Fruit fly (Drosophila melanogaster): ENCODE results near the gene phu.

The phu gene

dm6 chr3R:9527907-9528842 is 33.6 kb downstream of the phu start (continued):
- peak; percentile 69 for TF ChIP-seq tx (GFP tag; optimal IDR thresholded peaks at IDR 0.05)
- peak; percentile 73 for TF ChIP-seq CG10209 (GFP tag; optimal IDR thresholded peaks at IDR 0.05)
- TF ChIP-seq HLH3B (GFP tag; IDR thresholded peaks at IDR 0.05), result peak; percentile 90
- no peak for TF ChIP-seq CG8290 (GFP tag; optimal IDR thresholded peaks at IDR 0.05)
- TF ChIP-seq CG8290 (tag; optimal IDR thresholded peaks at IDR 0.05), result peak in 1 of 2 experiments; percentile 94
- peak; percentile 86 for TF ChIP-seq CG17359 (tag; optimal IDR thresholded peaks at IDR 0.05)
- no peak for TF ChIP-seq ato (GFP tag; IDR thresholded peaks at IDR 0.05; ENCODE audit: partially characterized antibody)
- TF ChIP-seq CG1792 (GFP tag; optimal IDR thresholded peaks at IDR 0.05), result peak; percentile 93
- peak; percentile 88 for TF ChIP-seq CG13894 (tag; optimal IDR thresholded peaks at IDR 0.05)
- TF ChIP-seq br (optimal IDR thresholded peaks at IDR 0.05), result no peak
- TF ChIP-seq CG7928 (GFP tag; optimal IDR thresholded peaks at IDR 0.05), result peak; percentile 75
- peak; percentile 77 for TF ChIP-seq CG5953 (GFP tag; IDR thresholded peaks at IDR 0.05)
- TF ChIP-seq kni (GFP tag; optimal IDR thresholded peaks at IDR 0.05), result no peak
- no peak for TF ChIP-seq tll (GFP tag; optimal IDR thresholded peaks at IDR 0.05)
- no peak for TF ChIP-seq Doc3 (GFP tag; IDR thresholded peaks at IDR 0.05; ENCODE audit: partially characterized antibody)
- TF ChIP-seq Ets65A (GFP tag), result peak; percentile 98
- peak; percentile 91 for TF ChIP-seq CG6765 (GFP tag; optimal IDR thresholded peaks at IDR 0.05)
- TF ChIP-seq Ravus (GFP tag; IDR thresholded peaks at IDR 0.05), result peak; percentile 84
- no peak for TF ChIP-seq mld (GFP tag; IDR thresholded peaks at IDR 0.05; ENCODE audit: partially characterized antibody)
- peak; percentile 92 for TF ChIP-seq CG7839 (tag; optimal IDR thresholded peaks at IDR 0.05)
- TF ChIP-seq schlank (tag; optimal IDR thresholded peaks at IDR 0.05), result peak; percentile 92
- TF ChIP-seq pita (GFP tag; optimal IDR thresholded peaks at IDR 0.05), result no peak
- peak; percentile 85 for TF ChIP-seq CG18764 (GFP tag; optimal IDR thresholded peaks at IDR 0.05)
- peak; percentile 19 for TF ChIP-seq CG3838 (GFP tag; optimal IDR thresholded peaks at IDR 0.05)
- TF ChIP-seq Hr78 (GFP tag; optimal IDR thresholded peaks at IDR 0.05), result peak in 1 of 2 experiments; percentile 18
- peak; percentile 45 for TF ChIP-seq trem (tag; optimal IDR thresholded peaks at IDR 0.05)
- TF ChIP-seq Hsf (GFP tag; optimal IDR thresholded peaks at IDR 0.05), result peak; percentile 81
- no peak; the same call in 2 of the 3 replicates for TF ChIP-seq croc (GFP tag; conservative IDR thresholded peaks at IDR 0.05)
- TF ChIP-seq oc (tag; optimal IDR thresholded peaks at IDR 0.05), result no peak
- TF ChIP-seq BEAF-32 (GFP tag; optimal IDR thresholded peaks at IDR 0.05), result no peak
- TF ChIP-seq her (GFP tag; optimal IDR thresholded peaks at IDR 0.05), result peak; percentile 94
- peak; percentile 91 for TF ChIP-seq bab2 (GFP tag; optimal IDR thresholded peaks at IDR 0.05)
- TF ChIP-seq HLHmδ (GFP tag; optimal IDR thresholded peaks at IDR 0.05), result no peak
- TF ChIP-seq chm (GFP tag; IDR thresholded peaks at IDR 0.05), result peak; percentile 90
- peak; percentile 82 for TF ChIP-seq CG5245 (GFP tag; optimal IDR thresholded peaks at IDR 0.05)
- peak; percentile 41 to 73 for TF ChIP-seq bsh (GFP tag; optimal IDR thresholded peaks at IDR 0.05)
- TF ChIP-seq Elba2 (GFP tag; optimal IDR thresholded peaks at IDR 0.05), result no peak
- TF ChIP-seq Jarid2 (GFP tag; optimal IDR thresholded peaks at IDR 0.05), result no peak
- no peak for TF ChIP-seq CG15601 (tag; optimal IDR thresholded peaks at IDR 0.05)
- TF ChIP-seq HmgD (GFP tag; optimal IDR thresholded peaks at IDR 0.05), result peak; percentile 91
- TF ChIP-seq sens (GFP tag), result peak; percentile 95
- TF ChIP-seq Oli (tag; optimal IDR thresholded peaks at IDR 0.05), result peak; percentile 75
- TF ChIP-seq Pdp1 (GFP tag; optimal IDR thresholded peaks at IDR 0.05), result peak; percentile 87 to 93
- peak; percentile 93 for TF ChIP-seq ems (GFP tag; optimal IDR thresholded peaks at IDR 0.05)
- TF ChIP-seq ERR (GFP tag; optimal IDR thresholded peaks at IDR 0.05), result peak; percentile 91
- TF ChIP-seq hbn (GFP tag; IDR thresholded peaks at IDR 0.05; ENCODE audit: partially characterized antibody), result no peak
- TF ChIP-seq ham (GFP tag; IDR thresholded peaks at IDR 0.05), result peak; percentile 68; the same call in 1 of the 2 replicates
- TF ChIP-seq chif (GFP tag; optimal IDR thresholded peaks at IDR 0.05), result peak; percentile 72 to 94
- TF ChIP-seq CTCF (GFP tag; optimal IDR thresholded peaks at IDR 0.05), result no peak
